Worm (Caenorhabditis elegans) whole organism, young adult: ENCODE data around the gene nuo-1.

ENCODE experiments used
- C17E4.6 ChIP-seq: fragments of 200-800 bp; sonication (Bioruptor generic); IDR thresholded peaks from 2 replicates; pipeline ENCODE4 v1.3.6; 2022; ENCODE audit warnings: missing genetic modification reagents, missing genetic modification characterization, missing compliant biosample characterization
- F10E7.11 ChIP-seq: sonication (generic microtip); optimal IDR thresholded peaks from 2 replicates; lab custom pipeline; 2017; ENCODE audit warnings: mild to moderate bottlenecking, missing genetic modification characterization, moderate library complexity, missing compliant biosample characterization
- Y95B8A.8 ChIP-seq: fragments of 200-800 bp; sonication (Bioruptor generic); IDR thresholded peaks from 2 replicates; pipeline ENCODE4 v1.3.6; 2022; ENCODE audit warnings: missing genetic modification reagents, missing genetic modification characterization, missing compliant biosample characterization
- ama-1 ChIP-seq, 3 experiments: fragments of 150-350 bp in 1 of 3; sonication (generic microtip) in 2 of 3; optimal IDR thresholded peaks; 2 replicates each; lab custom pipeline; 2014 to 2018; ENCODE audit warnings: missing biosample characterization in 2 of 3, missing genetic modification characterization in 2 of 3, missing genetic modification reagents in 2 of 3
- hlh-12 ChIP-seq: sonication (generic microtip); optimal IDR thresholded peaks from 2 replicates; lab custom pipeline; 2016; ENCODE audit warnings: missing genetic modification characterization, missing compliant biosample characterization
- nfya-1 ChIP-seq: sonication (generic microtip); optimal IDR thresholded peaks from 2 replicates; lab custom pipeline; 2017; ENCODE audit warnings: antibody characterized with exemption, missing compliant biosample characterization, missing genetic modification characterization, borderline replicate concordance; ENCODE audit not compliant: insufficient read depth
- nhr-27 ChIP-seq: fragments of 200-800 bp; sonication (Bioruptor generic); optimal IDR thresholded peaks from 2 replicates; lab custom pipeline; 2018; ENCODE audit warnings: mild to moderate bottlenecking, missing genetic modification characterization, moderate library complexity, missing compliant biosample characterization
- pha-4 ChIP-seq: fragments of 150-350 bp; sonication (generic microtip); optimal IDR thresholded peaks from 2 replicates; lab custom pipeline; 2014; ENCODE audit warnings: missing biosample characterization, missing genetic modification reagents, missing genetic modification characterization
- sea-2 ChIP-seq: fragments of 200-800 bp; sonication (Bioruptor generic); IDR thresholded peaks from 2 replicates; pipeline ENCODE4 v1.3.6; 2022; ENCODE audit warnings: missing genetic modification characterization, missing compliant biosample characterization
- zfh-2 ChIP-seq: fragments of 200-800 bp; sonication (Bioruptor generic); conservative IDR thresholded peaks from 2 replicates; pipeline ENCODE4 v1.3.6; 2022; ENCODE audit warnings: missing genetic modification reagents, missing genetic modification characterization, missing compliant biosample characterization

DNA sequence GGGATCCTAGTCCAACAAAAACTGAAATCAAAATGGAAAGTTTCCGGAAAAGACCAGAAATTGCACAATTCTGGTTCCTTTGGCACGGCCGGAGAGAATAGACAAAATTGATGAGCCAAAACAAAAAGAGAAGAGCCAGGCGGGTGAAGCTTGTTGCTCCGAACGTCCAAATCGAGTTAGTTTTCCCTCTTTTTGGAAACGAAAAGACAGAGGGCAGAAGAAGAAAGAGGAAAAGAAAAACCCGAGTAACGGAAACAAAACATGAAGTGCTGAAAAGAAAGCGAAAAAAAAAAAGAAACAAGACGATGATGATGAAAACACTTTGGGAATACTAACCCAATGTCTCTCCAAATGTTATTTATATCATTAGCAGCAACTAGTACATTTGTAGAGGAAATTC is 6.1 kb upstream of the nuo-1 start:
- TF ChIP-seq pha-4 (tag; lab: Kevin White, UChicago) (no peak), Y95B8A.8 (GFP tag; lab: Robert Waterston, UW) (no peak), C17E4.6 (GFP tag; lab: Robert Waterston, UW) (no peak), sea-2 (GFP tag; lab: Robert Waterston, UW) (no peak), zfh-2 (GFP tag; lab: Robert Waterston, UW) (no peak), ama-1 (optimal IDR thresholded peaks at IDR 0.05; lab: Kevin White, UChicago) (no peak), ama-1 (GFP tag; optimal IDR thresholded peaks at IDR 0.05; lab: Kevin White, UChicago) (no peak), F10E7.11 (tag; lab: Kevin White, UChicago) (no peak), nhr-27 (no peak), nfya-1 (no peak), hlh-12 (tag; lab: Kevin White, UChicago) (no peak)
